Worm (Caenorhabditis elegans) whole organism, young adult: ENCODE results near the gene Y32H12A.7.

Experiments
- efl-1 ChIP-seq: fragments of 150-350 bp; optimal IDR thresholded peaks from 2 replicates; lab custom pipeline; 2014; ENCODE audit warnings: missing biosample characterization, missing genetic modification reagents, missing genetic modification characterization
- ets-4 ChIP-seq: fragments of 200-800 bp; sonication (Bioruptor generic); optimal IDR thresholded peaks from 2 replicates; lab custom pipeline; 2018; ENCODE audit warnings: mild to moderate bottlenecking, missing genetic modification characterization, missing compliant biosample characterization
- nhr-90 ChIP-seq: sonication (generic microtip); optimal IDR thresholded peaks from 2 replicates; lab custom pipeline; 2016; ENCODE audit warnings: missing genotype, mild to moderate bottlenecking, missing genetic modification characterization, missing compliant biosample characterization
- xnd-1 ChIP-seq: sonication (generic microtip); optimal IDR thresholded peaks from 2 replicates; lab custom pipeline; 2016; ENCODE audit warnings: missing genotype, missing genetic modification reagents, missing genetic modification characterization, missing compliant biosample characterization

- no peak for TF ChIP-seq xnd-1 (tag; lab: Kevin White, UChicago)
- no peak for TF ChIP-seq efl-1 (GFP tag; lab: Kevin White, UChicago)
- no peak for TF ChIP-seq nhr-90 (tag; lab: Kevin White, UChicago)
- TF ChIP-seq ets-4 (GFP tag; lab: Kevin White, UChicago), result no peak
Observed at ce11 chrIII:5343555-5343954, 41.7 kb downstream of the Y32H12A.7 start.
